Worm (Caenorhabditis elegans) whole organism, L4 larva: Measurements from ENCODE around the gene tkr-3.

Experiments
- D1046.2 ChIP-seq: fragments of 200-800 bp; sonication (Bioruptor generic); IDR thresholded peaks from 2 replicates; pipeline ENCODE4 v1.3.6; 2022; ENCODE audit warnings: missing genetic modification characterization, missing compliant biosample characterization
- F26F4.8 ChIP-seq: fragments of 200-800 bp; sonication (Bioruptor generic); conservative IDR thresholded peaks from 2 replicates; pipeline ENCODE4 v1.3.6; 2022; ENCODE audit warnings: missing genetic modification characterization, missing compliant biosample characterization
- F44E2.7 ChIP-seq: fragments of 200-800 bp; sonication (Bioruptor generic); IDR thresholded peaks from 2 replicates; pipeline ENCODE4 v2.1.2; 2022; ENCODE audit warnings: missing genetic modification characterization, missing compliant biosample characterization
- R02D3.7 ChIP-seq: fragments of 150-350 bp; sonication (generic microtip); optimal IDR thresholded peaks from 3 replicates; lab custom pipeline; 2014; ENCODE audit warnings: missing biosample characterization, missing genetic modification characterization
- Y105C5A.15 ChIP-seq: fragments of 200-800 bp; sonication (Bioruptor generic); IDR thresholded peaks from 2 replicates; pipeline ENCODE4 v1.3.6; 2022; ENCODE audit warnings: missing genetic modification characterization, missing compliant biosample characterization
- ZK337.2 ChIP-seq: fragments of 200-800 bp; sonication (Bioruptor generic); IDR thresholded peaks from 2 replicates; pipeline ENCODE4 v1.3.6; 2022; ENCODE audit warnings: missing genetic modification reagents, missing genetic modification characterization, missing compliant biosample characterization
- ZK546.5 ChIP-seq, 2 experiments: sonication (generic microtip); optimal IDR thresholded peaks; 2 replicates each; lab custom pipeline; 2017; ENCODE audit warnings: missing biosample characterization in 2 of 2, missing genetic modification characterization in 2 of 2
- aha-1 ChIP-seq: fragments of 150-350 bp; peaks from one replicate; lab custom pipeline; 2014; ENCODE audit warnings: missing biosample characterization, missing genetic modification characterization
- aly-2 ChIP-seq: sonication (generic microtip); optimal IDR thresholded peaks from 2 replicates; lab custom pipeline; 2018; ENCODE audit warnings: missing biosample characterization, missing genetic modification characterization
- ama-1 ChIP-seq: fragments of 150-350 bp; optimal IDR thresholded peaks from 2 replicates; lab custom pipeline; 2014; ENCODE audit warnings: inconsistent platforms, mixed read lengths
- ceh-32 ChIP-seq: sonication (generic microtip); optimal IDR thresholded peaks from 2 replicates; lab custom pipeline; 2016; ENCODE audit warnings: mild to moderate bottlenecking, missing genetic modification characterization, missing compliant biosample characterization; ENCODE audit not compliant: poor library complexity
- ceh-44 ChIP-seq: fragments of 200-800 bp; sonication (Bioruptor generic); IDR thresholded peaks from 2 replicates; pipeline ENCODE4 v1.3.6; 2022; ENCODE audit warnings: missing genetic modification reagents, missing genetic modification characterization, missing compliant biosample characterization
- ceh-62 ChIP-seq: sonication (generic microtip); optimal IDR thresholded peaks from 2 replicates; lab custom pipeline; 2017; ENCODE audit warnings: missing biosample characterization, missing genetic modification characterization
- ces-1 ChIP-seq: fragments of 150-350 bp; sonication (generic microtip); optimal IDR thresholded peaks from 4 replicates; lab custom pipeline; 2014; ENCODE audit warnings: missing biosample characterization, missing genetic modification reagents, missing genetic modification characterization
- ctbp-1 ChIP-seq: fragments of 200-800 bp; sonication (Bioruptor generic); IDR thresholded peaks from 2 replicates; pipeline ENCODE4 v1.3.6; 2022; ENCODE audit warnings: missing genetic modification reagents, missing genetic modification characterization, missing compliant biosample characterization
- daf-12 ChIP-seq: fragments of 150-350 bp; optimal IDR thresholded peaks from 2 replicates; lab custom pipeline; 2014; ENCODE audit warnings: missing biosample characterization, missing genetic modification reagents, missing genetic modification characterization
- daf-8 ChIP-seq: fragments of 200-800 bp; sonication (Bioruptor generic); IDR thresholded peaks from 2 replicates; pipeline ENCODE4 v1.3.6; 2022; ENCODE audit warnings: missing genetic modification characterization, missing compliant biosample characterization
- dmd-6 ChIP-seq: fragments of 200-800 bp; sonication (Bioruptor generic); IDR thresholded peaks from 2 replicates; pipeline ENCODE4 v1.3.6; 2022; ENCODE audit warnings: missing genetic modification reagents, missing genetic modification characterization, missing compliant biosample characterization
- dve-1 ChIP-seq: sonication (generic microtip); optimal IDR thresholded peaks from 2 replicates; lab custom pipeline; 2017; ENCODE audit warnings: antibody characterized with exemption, mild to moderate bottlenecking, missing genetic modification characterization, missing compliant biosample characterization; ENCODE audit not compliant: insufficient read depth
- jun-1 ChIP-seq: fragments of 150-350 bp; optimal IDR thresholded peaks from 2 replicates; lab custom pipeline; 2014; ENCODE audit warnings: missing biosample characterization, missing genetic modification reagents, missing genetic modification characterization
- lin-1 ChIP-seq: fragments of 200-800 bp; sonication (Bioruptor generic); IDR thresholded peaks from 2 replicates; pipeline ENCODE4 v1.3.6; 2022; ENCODE audit warnings: missing genetic modification reagents, missing genetic modification characterization, missing compliant biosample characterization
- lin-15B ChIP-seq: fragments of 150-350 bp; sonication (generic microtip); optimal IDR thresholded peaks from 3 replicates; lab custom pipeline; 2014; ENCODE audit warnings: missing biosample characterization, missing genetic modification characterization
- lin-29 ChIP-seq: fragments of 200-800 bp; sonication (Bioruptor generic); IDR thresholded peaks from 2 replicates; pipeline ENCODE4 v1.3.6; 2022; ENCODE audit warnings: missing genetic modification reagents, missing genetic modification characterization, missing compliant biosample characterization
- lin-38 ChIP-seq: fragments of 200-800 bp; sonication (Bioruptor generic); IDR thresholded peaks from 2 replicates; pipeline ENCODE4 v1.3.6; 2022; ENCODE audit warnings: missing genetic modification reagents, missing genetic modification characterization, missing compliant biosample characterization
- lir-3 ChIP-seq: sonication (generic microtip); optimal IDR thresholded peaks from 2 replicates; lab custom pipeline; 2016; ENCODE audit warnings: mild to moderate bottlenecking, missing genetic modification characterization, missing compliant biosample characterization
- madf-5 ChIP-seq, 2 experiments: fragments of 200-800 bp; sonication (Bioruptor generic); IDR thresholded peaks; 2 replicates each; pipeline ENCODE4 v1.3.6; 2022; ENCODE audit warnings: missing compliant biosample characterization in 2 of 2, missing genetic modification characterization in 2 of 2
- madf-9 ChIP-seq: fragments of 200-800 bp; sonication (Bioruptor generic); conservative IDR thresholded peaks from 2 replicates; pipeline ENCODE4 v1.3.6; 2022; ENCODE audit warnings: missing genetic modification reagents, missing genetic modification characterization, missing compliant biosample characterization
- mdt-29 ChIP-seq: fragments of 200-800 bp; sonication (Bioruptor generic); IDR thresholded peaks from 2 replicates; pipeline ENCODE4 v1.3.6; 2022; ENCODE audit warnings: missing genetic modification reagents, missing genetic modification characterization, missing compliant biosample characterization
- mep-1 ChIP-seq: fragments of 150-350 bp; sonication (generic microtip); optimal IDR thresholded peaks from 3 replicates; lab custom pipeline; 2014; ENCODE audit warnings: missing biosample characterization, missing genetic modification characterization
- mxl-3 ChIP-seq: fragments of 200-800 bp; sonication (Bioruptor generic); optimal IDR thresholded peaks from 2 replicates; lab custom pipeline; 2018; ENCODE audit warnings: mild to moderate bottlenecking, missing genetic modification characterization, missing compliant biosample characterization
- nhr-10 ChIP-seq: fragments of 150-350 bp; optimal IDR thresholded peaks from 2 replicates; lab custom pipeline; 2014; ENCODE audit warnings: missing biosample characterization, missing genetic modification characterization
- nhr-102 ChIP-seq: sonication (generic microtip); optimal IDR thresholded peaks from 2 replicates; lab custom pipeline; 2016; ENCODE audit warnings: mild to moderate bottlenecking, missing genetic modification characterization, moderate library complexity, missing compliant biosample characterization
- nhr-11 ChIP-seq: fragments of 150-350 bp; optimal IDR thresholded peaks from 2 replicates; lab custom pipeline; 2014; ENCODE audit warnings: missing biosample characterization, missing genetic modification characterization
- nhr-111 ChIP-seq: fragments of 200-800 bp; sonication (Bioruptor generic); optimal IDR thresholded peaks from 2 replicates; lab custom pipeline; 2018; ENCODE audit warnings: mild to moderate bottlenecking, missing genetic modification characterization, missing compliant biosample characterization
- nhr-237 ChIP-seq: sonication (generic microtip); optimal IDR thresholded peaks from 2 replicates; lab custom pipeline; 2017; ENCODE audit warnings: missing biosample characterization, missing genetic modification characterization
- nhr-25 ChIP-seq: sonication (generic microtip); optimal IDR thresholded peaks from 2 replicates; lab custom pipeline; 2017; ENCODE audit warnings: missing genetic modification characterization, mild to moderate bottlenecking, missing compliant biosample characterization, antibody characterized with exemption, moderate library complexity, borderline replicate concordance; ENCODE audit not compliant: insufficient read depth
- nhr-41 ChIP-seq: fragments of 200-800 bp; sonication (Bioruptor generic); IDR thresholded peaks from 2 replicates; pipeline ENCODE4 v1.3.6; 2022; ENCODE audit warnings: missing genetic modification reagents, missing genetic modification characterization, missing compliant biosample characterization
- nhr-6 ChIP-seq: fragments of 150-350 bp; optimal IDR thresholded peaks from 2 replicates; lab custom pipeline; 2014; ENCODE audit warnings: missing biosample characterization, missing genetic modification characterization
- nhr-77 ChIP-seq: fragments of 150-350 bp; optimal IDR thresholded peaks from 2 replicates; lab custom pipeline; 2014; ENCODE audit warnings: missing biosample characterization, missing genetic modification characterization
- php-3 ChIP-seq: fragments of 200-800 bp; sonication (Bioruptor generic); IDR thresholded peaks from 2 replicates; pipeline ENCODE4 v1.3.6; 2022; ENCODE audit warnings: missing genetic modification reagents, missing genetic modification characterization, missing compliant biosample characterization
- saeg-2 ChIP-seq: fragments of 200-800 bp; sonication (Bioruptor generic); IDR thresholded peaks from 2 replicates; pipeline ENCODE4 v1.3.6; 2022; ENCODE audit warnings: missing genetic modification reagents, missing genetic modification characterization, missing compliant biosample characterization
- sdz-12 ChIP-seq: fragments of 200-800 bp; sonication (Bioruptor generic); optimal IDR thresholded peaks from 2 replicates; lab custom pipeline; 2018; ENCODE audit warnings: mild to moderate bottlenecking, missing genetic modification characterization, missing compliant biosample characterization
- set-16 ChIP-seq: fragments of 200-800 bp; sonication (Bioruptor generic); IDR thresholded peaks from 2 replicates; pipeline ENCODE4 v1.3.6; 2022; ENCODE audit warnings: missing genetic modification reagents, missing genetic modification characterization, missing compliant biosample characterization
- skn-1 ChIP-seq: fragments of 150-350 bp; optimal IDR thresholded peaks from 2 replicates; lab custom pipeline; 2014; ENCODE audit warnings: missing biosample characterization, missing genetic modification characterization
- snpc-1.2 ChIP-seq: fragments of 200-800 bp; sonication (Bioruptor generic); IDR thresholded peaks from 2 replicates; pipeline ENCODE4 v1.3.6; 2022; ENCODE audit warnings: missing genetic modification reagents, missing genetic modification characterization, missing compliant biosample characterization
- spr-3 ChIP-seq: fragments of 200-800 bp; sonication (Bioruptor generic); optimal IDR thresholded peaks from 2 replicates; lab custom pipeline; 2018; ENCODE audit warnings: mild to moderate bottlenecking, missing genetic modification characterization, missing compliant biosample characterization
- tag-97 ChIP-seq: fragments of 200-800 bp; sonication (Bioruptor generic); IDR thresholded peaks from 2 replicates; pipeline ENCODE4 v1.3.6; 2022; ENCODE audit warnings: missing genetic modification characterization, missing compliant biosample characterization
- tra-1 ChIP-seq: fragments of 200-800 bp; sonication (Bioruptor generic); IDR thresholded peaks from 2 replicates; pipeline ENCODE4 v1.3.6; 2022; ENCODE audit warnings: missing genetic modification reagents, missing genetic modification characterization, missing compliant biosample characterization
- unc-130 ChIP-seq: sonication (generic microtip); optimal IDR thresholded peaks from 2 replicates; lab custom pipeline; 2016; ENCODE audit warnings: missing genetic modification reagents, missing genetic modification characterization, missing compliant biosample characterization
- unc-39 ChIP-seq: sonication (generic microtip); optimal IDR thresholded peaks from 2 replicates; lab custom pipeline; 2017; ENCODE audit warnings: missing biosample characterization, missing genetic modification characterization
- zip-11 ChIP-seq: fragments of 200-800 bp; sonication (Bioruptor generic); IDR thresholded peaks from 2 replicates; pipeline ENCODE4 v1.3.6; 2022; ENCODE audit warnings: missing genetic modification characterization, missing compliant biosample characterization
- ztf-11 ChIP-seq: fragments of 150-350 bp; optimal IDR thresholded peaks from 2 replicates; lab custom pipeline; 2014; ENCODE audit warnings: missing biosample characterization, missing genetic modification characterization
- ztf-7 ChIP-seq: fragments of 150-350 bp; optimal IDR thresholded peaks from 2 replicates; lab custom pipeline; 2014; ENCODE audit warnings: missing biosample characterization, missing genetic modification characterization

The tkr-3 gene

ce11 chrIV:5133791-5134370 is 12.0 kb upstream of the tkr-3 start:
- TF ChIP-seq nhr-77 (tag; lab: Kevin White, UChicago) (peak; percentile 47), ztf-11 (tag; lab: Kevin White, UChicago) (no peak), nhr-6 (no peak), F44E2.7 (GFP tag; lab: Robert Waterston, UW) (no peak), lir-3 (tag; lab: Kevin White, UChicago) (no peak), lin-29 (GFP tag; lab: Robert Waterston, UW) (no peak), unc-39 (tag; lab: Kevin White, UChicago) (no peak), tag-97 (GFP tag; lab: Robert Waterston, UW) (no peak), ceh-62 (tag; lab: Kevin White, UChicago) (no peak), nhr-111 (GFP tag; lab: Kevin White, UChicago) (no peak), unc-130 (GFP tag; lab: Kevin White, UChicago) (no peak), madf-9 (GFP tag; lab: Robert Waterston, UW) (no peak), snpc-1.2 (GFP tag; lab: Robert Waterston, UW) (no peak), lin-38 (no peak), Y105C5A.15 (GFP tag; lab: Robert Waterston, UW) (no peak), saeg-2 (GFP tag; lab: Robert Waterston, UW) (no peak), dmd-6 (GFP tag; lab: Robert Waterston, UW) (peak; percentile 34; the same call in 1 of the 2 replicates), sdz-12 (GFP tag; lab: Kevin White, UChicago) (no peak), ztf-7 (tag; lab: Kevin White, UChicago) (no peak), nhr-237 (tag; lab: Kevin White, UChicago) (no peak), nhr-11 (peak; percentile 6), lin-15B (no peak), spr-3 (no peak), R02D3.7 (tag; lab: Kevin White, UChicago) (no peak), php-3 (no peak), ZK546.5 (tag; optimal IDR thresholded peaks at IDR 0.05; lab: Kevin White, UChicago) (no peak), jun-1 (tag; lab: Kevin White, UChicago) (no peak), lin-1 (GFP tag; lab: Robert Waterston, UW) (no peak), ces-1 (no peak), daf-8 (GFP tag; lab: Robert Waterston, UW) (no peak), mdt-29 (GFP tag; lab: Robert Waterston, UW) (no peak), ceh-32 (tag; lab: Kevin White, UChicago) (no peak), ama-1 (lab: Kevin White, UChicago) (no peak), nhr-25 (tag; lab: Kevin White, UChicago) (no peak), ceh-44 (GFP tag; lab: Robert Waterston, UW) (no peak), nhr-41 (GFP tag; lab: Robert Waterston, UW) (no peak), nhr-10 (tag; lab: Kevin White, UChicago) (no peak), nhr-102 (tag; lab: Kevin White, UChicago) (no peak), aly-2 (no peak), madf-5 (GFP tag; IDR thresholded peaks at IDR 0.05; lab: Robert Waterston, UW) (no peak), set-16 (GFP tag; lab: Robert Waterston, UW) (no peak; the same call in 1 of the 2 replicates), mep-1 (tag; lab: Kevin White, UChicago) (no peak), ctbp-1 (GFP tag; lab: Robert Waterston, UW) (no peak), skn-1 (no peak), mxl-3 (GFP tag; lab: Kevin White, UChicago) (peak; percentile 54), tra-1 (no peak), zip-11 (GFP tag; lab: Robert Waterston, UW) (no peak), ZK337.2 (GFP tag; lab: Robert Waterston, UW) (no peak), daf-12 (tag; lab: Kevin White, UChicago) (no peak), F26F4.8 (GFP tag; lab: Robert Waterston, UW) (no peak), aha-1 (tag; lab: Kevin White, UChicago) (peak; percentile 81), D1046.2 (GFP tag; lab: Robert Waterston, UW) (no peak), dve-1 (peak; percentile 29)
